Worm (Caenorhabditis elegans): Measurements from ENCODE around the gene nhr-133.

- TF ChIP-seq elt-3 (tag; optimal IDR thresholded peaks at IDR 0.05) (no peak), sma-3 (GFP tag; optimal IDR thresholded peaks at IDR 0.05) (no peak), blmp-1 (tag; optimal IDR thresholded peaks at IDR 0.05; ENCODE audit: insufficient read depth) (no peak), nhr-237 (tag; optimal IDR thresholded peaks at IDR 0.05) (no peak), dmd-4 (tag; optimal IDR thresholded peaks at IDR 0.05) (no peak), lsy-2 (tag; optimal IDR thresholded peaks at IDR 0.05) (no peak), nhr-25 (tag; optimal IDR thresholded peaks at IDR 0.05) (no peak), nhr-77 (tag; optimal IDR thresholded peaks at IDR 0.05) (no peak), lin-39 (tag; optimal IDR thresholded peaks at IDR 0.05) (no peak), fos-1 (tag; optimal IDR thresholded peaks at IDR 0.05) (no peak), sem-4 (tag; optimal IDR thresholded peaks at IDR 0.05) (no peak)
Measured at ce11 chrV:2215352-2215751, 3.4 kb upstream of the nhr-133 start, which contains the start of gene nstp-8.
